Fruit fly (Drosophila melanogaster) S2 (cell line): Measurements from ENCODE around the gene kkv.

Experiments used
- CG8478 ChIP-seq: fragments of >200 bp; optimal IDR thresholded peaks from 2 replicates; lab custom pipeline; 2018
- CTCF ChIP-seq, 2 experiments: fragments of >200 bp; optimal IDR thresholded peaks; 2 replicates each; lab custom pipeline; 2018

dm6 chr3R:5368170-5368781 is 24.4 kb downstream of the kkv start, which contains the start of gene Cerk:
- no peak for TF ChIP-seq CG8478 (lab: Kevin White, UChicago)
- TF ChIP-seq CTCF (optimal IDR thresholded peaks at IDR 0.05; lab: Kevin White, UChicago): peak; percentile 20 to 22
